Worm (Caenorhabditis elegans): ENCODE measurements around the gene sri-63.

DNA sequence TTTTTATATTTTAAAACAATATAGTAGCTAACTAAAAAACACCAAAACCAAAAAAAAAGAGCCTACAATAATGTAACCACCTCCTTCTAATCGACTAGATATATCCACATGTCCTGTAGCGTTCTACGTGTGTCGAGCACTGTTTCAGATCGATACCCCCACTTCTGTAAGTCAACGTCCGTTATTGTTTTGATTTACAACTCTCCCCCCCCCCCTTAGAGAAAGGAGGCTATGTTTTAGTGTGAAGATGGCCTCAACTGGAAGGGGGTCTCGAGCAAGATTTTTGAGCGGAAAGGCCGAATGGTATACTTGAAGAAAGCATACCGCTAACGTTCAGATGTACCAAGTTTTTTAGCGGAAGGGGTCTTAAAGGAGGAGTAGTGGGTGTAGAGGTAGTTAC lies 9.5 kb upstream of the sri-63 start, which contains the start of gene F02E11.4:
- no peak for TF ChIP-seq ama-1 (optimal IDR thresholded peaks at IDR 0.05)
- TF ChIP-seq tbx-37 (GFP tag; conservative IDR thresholded peaks at IDR 0.05) = no peak
- TF ChIP-seq ceh-36 (tag; optimal IDR thresholded peaks at IDR 0.05) = no peak
- TF ChIP-seq aly-1 (tag; optimal IDR thresholded peaks at IDR 0.05) = no peak
- no peak for TF ChIP-seq hmbx-1 (tag; optimal IDR thresholded peaks at IDR 0.05)
- TF ChIP-seq pes-1 (GFP tag; IDR thresholded peaks at IDR 0.05) = no peak
